Fruit fly (Drosophila melanogaster): ENCODE results near the gene CG9029.

DNA sequence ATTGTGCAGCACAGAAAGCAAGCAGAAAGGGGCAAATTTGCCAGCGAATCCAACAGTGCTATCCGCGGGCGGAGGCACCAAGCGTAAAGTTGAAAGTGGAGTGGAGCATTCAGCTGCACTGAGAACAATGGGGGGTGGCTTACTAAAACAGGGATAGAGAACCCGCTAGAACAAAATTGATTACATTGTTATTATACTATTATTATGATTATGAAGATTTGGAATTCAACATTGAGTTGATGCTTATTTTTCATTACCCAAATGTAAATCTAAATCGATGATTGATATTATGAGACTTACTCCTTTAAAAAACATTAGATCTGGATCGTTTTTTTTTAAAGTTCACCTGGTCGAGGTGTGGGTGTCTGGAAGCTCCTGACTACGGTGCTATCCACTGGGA lies 15.8 kb downstream of the CG9029 start:
- TF ChIP-seq CG8478 (optimal IDR thresholded peaks at IDR 0.05) (no peak), CTCF (optimal IDR thresholded peaks at IDR 0.05) (no peak)
